Worm (Caenorhabditis elegans): Measurements from ENCODE around the gene R13H4.6.

The R13H4.6 gene

ce11 chrV:11823978-11824377 lies 38.9 kb upstream of the R13H4.6 start (continued):
- TF ChIP-seq lsy-2 (tag; optimal IDR thresholded peaks at IDR 0.05) = peak; percentile 75 to 81
- TF ChIP-seq mdl-1 (tag; optimal IDR thresholded peaks at IDR 0.05) = peak in 1 of 2 experiments; percentile 88

ce11 chrV:11825662-11826061 lies 37.3 kb upstream of the R13H4.6 start, which contains the start of gene D2023.4:
Gene D2023.4, minus strand, starts transcription at chrV:11825762.
- TF ChIP-seq nhr-77 (tag; optimal IDR thresholded peaks at IDR 0.05) (no peak), irx-1 (tag; optimal IDR thresholded peaks at IDR 0.05) (no peak), dsc-1 (tag; optimal IDR thresholded peaks at IDR 0.05) (no peak), mdl-1 (tag; optimal IDR thresholded peaks at IDR 0.05) (no peak), pqm-1 (tag; optimal IDR thresholded peaks at IDR 0.05) (no peak), nhr-71 (tag; optimal IDR thresholded peaks at IDR 0.05) (no peak), dpl-1 (GFP tag; optimal IDR thresholded peaks at IDR 0.05) (no peak), nhr-19 (GFP tag; conservative IDR thresholded peaks at IDR 0.05) (no peak), F16B12.6 (tag; optimal IDR thresholded peaks at IDR 0.05) (no peak), ceh-90 (tag; optimal IDR thresholded peaks at IDR 0.05) (no peak), ztf-11 (tag; optimal IDR thresholded peaks at IDR 0.05) (no peak), lsy-2 (tag; optimal IDR thresholded peaks at IDR 0.05) (no peak), mep-1 (tag; optimal IDR thresholded peaks at IDR 0.05) (no peak), hlh-17 (GFP tag; optimal IDR thresholded peaks at IDR 0.05; ENCODE audit: borderline replicate concordance) (no peak), sup-37 (GFP tag; optimal IDR thresholded peaks at IDR 0.05) (no peak), lin-39 (tag; optimal IDR thresholded peaks at IDR 0.05) (no peak), lir-3 (tag; optimal IDR thresholded peaks at IDR 0.05; ENCODE audit: poor library complexity) (no peak), fkh-10 (GFP tag; optimal IDR thresholded peaks at IDR 0.05) (no peak), snu-23 (GFP tag; optimal IDR thresholded peaks at IDR 0.05) (no peak)

ce11 chrV:11826967-11827366 lies 36.0 kb upstream of the R13H4.6 start, which contains the start of the genes mpst-1 and D2023.6:
Gene mpst-1, minus strand, starts transcription at chrV:11827067.
Gene D2023.6, plus strand, starts transcription at chrV:11827354.
- TF ChIP-seq efl-1 (optimal IDR thresholded peaks at IDR 0.05) = peak; percentile 18 to 27
- peak in 1 of 2 experiments; percentile 3 for TF ChIP-seq efl-1 (GFP tag; optimal IDR thresholded peaks at IDR 0.05 in 1 of 2)
- TF ChIP-seq blmp-1 (tag; optimal IDR thresholded peaks at IDR 0.05) = peak; percentile 26
- peak; percentile 5 for TF ChIP-seq nhr-71 (tag; optimal IDR thresholded peaks at IDR 0.05)
- TF ChIP-seq lin-35 (GFP tag; optimal IDR thresholded peaks at IDR 0.05) = peak in 1 of 2 experiments; percentile 35
- no peak for TF ChIP-seq aha-1 (tag; optimal IDR thresholded peaks at IDR 0.05)
- peak in 1 of 2 experiments; percentile 40 for TF ChIP-seq lsy-2 (tag; optimal IDR thresholded peaks at IDR 0.05)
- no peak for TF ChIP-seq ama-1 (optimal IDR thresholded peaks at IDR 0.05)
- peak; percentile 6 for TF ChIP-seq snu-23 (GFP tag; optimal IDR thresholded peaks at IDR 0.05)
- TF ChIP-seq mep-1 (tag; optimal IDR thresholded peaks at IDR 0.05) = peak; percentile 42

- TF ChIP-seq fkh-10 (GFP tag; optimal IDR thresholded peaks at IDR 0.05) = no peak
- TF ChIP-seq mdl-1 (tag; optimal IDR thresholded peaks at IDR 0.05) = no peak
- no peak for TF ChIP-seq F16B12.6 (tag; optimal IDR thresholded peaks at IDR 0.05)
- no peak for TF ChIP-seq zag-1 (tag; optimal IDR thresholded peaks at IDR 0.05)
- TF ChIP-seq ceh-63 (GFP tag; optimal IDR thresholded peaks at IDR 0.05) = no peak
- 0 out of 2 replicates have a peak, but pooled peaks have one; percentile 16 for TF ChIP-seq grh-1 (GFP tag; IDR thresholded peaks at IDR 0.05)
- no peak for TF ChIP-seq efl-1 (optimal IDR thresholded peaks at IDR 0.05)
- TF ChIP-seq efl-1 (GFP tag; optimal IDR thresholded peaks at IDR 0.05 in 1 of 2) = no peak
- peak in 1 of 6 experiments; percentile 5 for TF ChIP-seq elt-3 (tag; optimal IDR thresholded peaks at IDR 0.05)
- no peak for TF ChIP-seq aha-1 (tag; optimal IDR thresholded peaks at IDR 0.05)
- TF ChIP-seq ceh-82 (tag; optimal IDR thresholded peaks at IDR 0.05) = no peak
- no peak for TF ChIP-seq dpl-1 (GFP tag; optimal IDR thresholded peaks at IDR 0.05)
- no peak for TF ChIP-seq nhr-28 (tag; optimal IDR thresholded peaks at IDR 0.05)
- TF ChIP-seq sox-4 (tag; optimal IDR thresholded peaks at IDR 0.05) = no peak
- no peak for TF ChIP-seq nhr-85 (tag)
- no peak for TF ChIP-seq fkh-8 (tag; optimal IDR thresholded peaks at IDR 0.05)
- no peak for TF ChIP-seq isw-1 (GFP tag; IDR thresholded peaks at IDR 0.05)
- no peak for TF ChIP-seq dsc-1 (tag; optimal IDR thresholded peaks at IDR 0.05)
- no peak for TF ChIP-seq vab-15 (tag; optimal IDR thresholded peaks at IDR 0.05)
- TF ChIP-seq blmp-1 (tag; optimal IDR thresholded peaks at IDR 0.05) = peak; percentile 14
- TF ChIP-seq nhr-12 (tag; optimal IDR thresholded peaks at IDR 0.05) = no peak
- TF ChIP-seq irx-1 (tag; optimal IDR thresholded peaks at IDR 0.05) = no peak
- TF ChIP-seq lin-14 (GFP tag; optimal IDR thresholded peaks at IDR 0.05) = no peak
- no peak for TF ChIP-seq ceh-88 (GFP tag; IDR thresholded peaks at IDR 0.05)
- no peak for TF ChIP-seq ceh-90 (tag; optimal IDR thresholded peaks at IDR 0.05)
- TF ChIP-seq snu-23 (GFP tag; optimal IDR thresholded peaks at IDR 0.05) = no peak
- no peak for TF ChIP-seq C16A3.4 (tag; optimal IDR thresholded peaks at IDR 0.05)
These were observed 33.6 kb upstream of the R13H4.6 start, which contains the start of gene col-158 for ce11 chrV:11829282-11829681. Gene col-158, plus strand, starts transcription at chrV:11829582.
